Worm (Caenorhabditis elegans) whole organism, midembryonic: ENCODE measurements around the gene lrch-1.

Source experiments
- T22C8.4 ChIP-seq: fragments of 200-800 bp; sonication (Bioruptor generic); IDR thresholded peaks from 2 replicates; pipeline ENCODE4 v1.3.6; 2022; ENCODE audit warnings: missing genetic modification characterization, missing compliant biosample characterization
- cog-1 ChIP-seq: sonication (generic microtip); optimal IDR thresholded peaks from 2 replicates; lab custom pipeline; 2016; ENCODE audit warnings: missing genetic modification characterization, missing compliant biosample characterization
- flt-1 ChIP-seq: fragments of 200-800 bp; sonication (Bioruptor generic); IDR thresholded peaks from 2 replicates; pipeline ENCODE4 v1.3.6; 2022; ENCODE audit warnings: missing genetic modification characterization, missing compliant biosample characterization
- klf-2 ChIP-seq: fragments of 200-800 bp; sonication (Bioruptor generic); conservative IDR thresholded peaks from 2 replicates; pipeline ENCODE4 v1.3.6; 2022; ENCODE audit warnings: missing genetic modification reagents, missing genetic modification characterization, missing compliant biosample characterization
- med-1 ChIP-seq: sonication (generic microtip); optimal IDR thresholded peaks from 2 replicates; lab custom pipeline; 2017; ENCODE audit warnings: missing genetic modification characterization, mild to moderate bottlenecking, missing compliant biosample characterization, antibody characterized with exemption, missing genetic modification reagents; ENCODE audit not compliant: insufficient read depth
- ref-1 ChIP-seq: fragments of 200-800 bp; sonication (Bioruptor generic); conservative IDR thresholded peaks from 2 replicates; pipeline ENCODE4 v1.3.6; 2022; ENCODE audit warnings: missing genetic modification reagents, missing genetic modification characterization, missing compliant biosample characterization
- tab-1 ChIP-seq: fragments of 200-800 bp; sonication (Bioruptor generic); IDR thresholded peaks from 2 replicates; pipeline ENCODE4 v1.3.6; 2022; ENCODE audit warnings: missing genetic modification characterization, missing compliant biosample characterization
- ztf-23 ChIP-seq: fragments of 200-800 bp; sonication (Bioruptor generic); IDR thresholded peaks from 2 replicates; pipeline ENCODE4 v1.3.6; 2022; ENCODE audit warnings: missing genetic modification reagents, missing genetic modification characterization, missing compliant biosample characterization
- ztf-29 ChIP-seq: fragments of 200-800 bp; sonication (Bioruptor generic); IDR thresholded peaks from 2 replicates; pipeline ENCODE4 v1.3.6; 2022; ENCODE audit warnings: missing genetic modification reagents, missing genetic modification characterization, missing compliant biosample characterization

Gene lrch-1

DNA sequence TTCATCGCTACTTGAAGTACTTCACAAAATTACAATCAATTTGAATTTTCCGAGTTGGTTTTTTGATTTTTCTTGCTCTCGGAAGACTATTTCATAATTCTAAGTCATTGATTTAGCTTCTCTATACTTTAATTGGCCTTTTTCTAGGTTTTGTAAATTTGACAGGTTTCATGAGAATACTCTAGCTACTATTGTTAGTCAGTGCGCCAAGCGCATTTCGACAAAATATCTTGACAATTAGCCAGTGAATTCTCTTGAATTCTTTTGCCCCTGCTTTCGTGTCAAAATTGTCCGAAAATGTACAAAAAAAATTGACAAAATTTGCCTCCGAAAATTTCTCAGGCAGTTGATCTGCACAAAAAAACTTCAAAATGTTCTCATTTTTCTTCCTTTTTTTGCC, 36.7 kb upstream of the lrch-1 start:
- no peak for TF ChIP-seq cog-1 (tag; lab: Kevin White, UChicago)
- TF ChIP-seq flt-1 (GFP tag; lab: Robert Waterston, UW): no peak; the same call in 1 of the 2 replicates
- no peak for TF ChIP-seq ztf-23 (GFP tag; lab: Robert Waterston, UW)
- no peak for TF ChIP-seq klf-2 (GFP tag; lab: Robert Waterston, UW)
- TF ChIP-seq T22C8.4 (GFP tag; lab: Robert Waterston, UW): no peak
- no peak for TF ChIP-seq ref-1
- TF ChIP-seq ztf-29: no peak
- TF ChIP-seq med-1 (GFP tag; lab: Kevin White, UChicago): no peak
- TF ChIP-seq tab-1: no peak

DNA sequence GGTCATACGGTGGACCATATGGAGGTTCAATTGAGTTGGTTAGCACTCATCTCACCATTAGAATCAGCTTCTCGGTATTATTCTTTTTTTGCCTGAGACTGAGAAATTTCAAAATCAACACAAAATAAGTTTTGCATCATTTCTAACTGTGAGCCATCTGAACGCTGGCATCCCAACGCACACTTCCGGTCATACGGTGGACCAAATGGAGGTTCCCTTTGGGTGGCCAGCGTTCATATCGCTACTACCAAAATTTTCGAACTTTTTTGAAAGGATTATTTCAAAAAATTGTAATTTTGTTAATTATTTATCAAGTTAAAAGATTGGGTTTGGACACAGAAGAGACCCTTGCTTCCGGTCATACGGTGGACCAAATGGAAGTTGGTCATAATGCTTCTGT, 36.3 kb upstream of the lrch-1 start:
- no peak for TF ChIP-seq cog-1 (tag; lab: Kevin White, UChicago)
- TF ChIP-seq med-1 (GFP tag; lab: Kevin White, UChicago): no peak
- no peak for TF ChIP-seq flt-1 (GFP tag; lab: Robert Waterston, UW)
- TF ChIP-seq tab-1: no peak
- no peak for TF ChIP-seq ztf-23 (GFP tag; lab: Robert Waterston, UW)
- no peak for TF ChIP-seq klf-2 (GFP tag; lab: Robert Waterston, UW)
- TF ChIP-seq ztf-29: no peak
- no peak for TF ChIP-seq T22C8.4 (GFP tag; lab: Robert Waterston, UW)
- no peak for TF ChIP-seq ref-1

DNA sequence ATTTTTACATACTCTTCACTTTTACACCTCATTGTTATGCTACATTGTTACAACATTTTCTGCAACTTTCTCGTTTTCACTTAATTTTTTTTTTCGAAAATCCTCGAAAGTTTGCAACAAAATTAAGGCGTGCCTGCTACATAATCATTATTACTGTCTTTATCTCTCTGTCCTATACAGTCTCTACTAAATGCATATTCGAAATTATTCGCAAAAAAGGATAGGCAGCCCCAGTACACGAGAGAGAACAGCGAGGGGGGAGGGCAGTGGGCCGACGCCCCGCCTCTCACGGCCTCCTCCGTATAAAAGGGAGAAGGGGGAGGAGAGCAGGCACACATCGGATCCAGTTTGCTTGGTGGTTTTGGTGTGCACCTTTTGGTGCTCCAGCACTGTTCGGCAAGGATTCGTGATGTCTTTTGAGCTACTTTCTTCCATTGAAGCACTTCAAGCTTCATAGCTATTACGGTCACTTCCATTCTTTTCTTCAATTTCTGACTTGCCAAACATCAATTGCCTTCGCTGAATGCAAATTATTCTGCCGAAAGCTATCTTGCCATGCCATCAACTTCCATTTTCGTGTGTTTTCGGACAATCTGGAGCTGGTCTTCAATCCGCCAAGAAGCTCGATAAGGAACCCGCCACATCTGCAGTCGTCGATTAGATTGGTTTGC, 35.6 kb upstream of the lrch-1 start:
- TF ChIP-seq flt-1 (GFP tag; lab: Robert Waterston, UW): peak; percentile 36; the same call in 1 of the 2 replicates
- no peak for TF ChIP-seq T22C8.4 (GFP tag; lab: Robert Waterston, UW)
- no peak for TF ChIP-seq med-1 (GFP tag; lab: Kevin White, UChicago)
- TF ChIP-seq cog-1 (tag; lab: Kevin White, UChicago): peak; percentile 10
- no peak for TF ChIP-seq ztf-23 (GFP tag; lab: Robert Waterston, UW)
- no peak for TF ChIP-seq klf-2 (GFP tag; lab: Robert Waterston, UW)
- TF ChIP-seq ref-1: no peak
- no peak for TF ChIP-seq tab-1
- TF ChIP-seq ztf-29: no peak

DNA sequence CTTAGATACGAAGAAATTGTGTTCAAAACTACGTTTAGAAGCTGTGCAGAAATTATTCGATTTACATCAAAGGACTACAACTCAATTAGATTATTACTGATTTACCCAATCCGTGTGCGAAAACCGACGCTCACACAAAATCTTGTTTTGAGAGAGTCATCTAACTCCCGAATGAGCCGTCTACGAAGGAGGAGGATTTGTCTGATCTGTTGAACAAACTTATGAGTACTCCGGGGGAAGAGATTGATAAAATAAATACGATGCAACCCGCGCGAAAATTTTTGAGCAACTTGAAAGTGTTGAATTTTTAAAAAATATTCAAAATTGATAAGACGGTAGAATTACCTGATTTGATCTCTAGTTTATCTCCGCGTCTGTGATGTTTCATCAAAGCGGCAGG, 34.9 kb upstream of the lrch-1 start:
- no peak for TF ChIP-seq klf-2 (GFP tag; lab: Robert Waterston, UW)
- TF ChIP-seq ref-1: no peak
- TF ChIP-seq flt-1 (GFP tag; lab: Robert Waterston, UW): no peak
- 0 out of 2 replicates have a peak, but pooled peaks have one; percentile 18 for TF ChIP-seq tab-1

DNA sequence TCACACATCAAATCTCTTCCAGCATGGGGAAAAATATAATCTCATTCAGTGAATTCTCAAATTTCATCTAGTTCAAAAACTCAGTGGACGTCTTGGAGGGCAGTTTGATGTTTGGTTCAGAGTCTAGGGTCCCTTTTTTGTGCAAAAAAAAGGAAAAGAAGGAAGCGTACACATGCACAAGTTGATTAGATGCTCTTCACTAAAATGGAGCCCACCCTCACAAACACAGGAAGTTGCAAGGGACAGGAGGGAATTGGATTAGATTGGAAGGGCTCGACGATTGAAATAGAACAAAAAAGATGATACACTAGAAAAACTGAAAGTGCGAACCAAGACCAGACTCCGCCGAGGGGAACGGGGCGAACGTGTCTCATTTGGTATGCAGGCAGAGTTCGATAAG, 34.4 kb upstream of the lrch-1 start:
- TF ChIP-seq ref-1 (no peak), tab-1 (no peak), T22C8.4 (GFP tag; lab: Robert Waterston, UW) (no peak), med-1 (GFP tag; lab: Kevin White, UChicago) (no peak), klf-2 (GFP tag; lab: Robert Waterston, UW) (no peak), flt-1 (GFP tag; lab: Robert Waterston, UW) (no peak), ztf-23 (GFP tag; lab: Robert Waterston, UW) (no peak), ztf-29 (no peak), cog-1 (tag; lab: Kevin White, UChicago) (no peak)

DNA sequence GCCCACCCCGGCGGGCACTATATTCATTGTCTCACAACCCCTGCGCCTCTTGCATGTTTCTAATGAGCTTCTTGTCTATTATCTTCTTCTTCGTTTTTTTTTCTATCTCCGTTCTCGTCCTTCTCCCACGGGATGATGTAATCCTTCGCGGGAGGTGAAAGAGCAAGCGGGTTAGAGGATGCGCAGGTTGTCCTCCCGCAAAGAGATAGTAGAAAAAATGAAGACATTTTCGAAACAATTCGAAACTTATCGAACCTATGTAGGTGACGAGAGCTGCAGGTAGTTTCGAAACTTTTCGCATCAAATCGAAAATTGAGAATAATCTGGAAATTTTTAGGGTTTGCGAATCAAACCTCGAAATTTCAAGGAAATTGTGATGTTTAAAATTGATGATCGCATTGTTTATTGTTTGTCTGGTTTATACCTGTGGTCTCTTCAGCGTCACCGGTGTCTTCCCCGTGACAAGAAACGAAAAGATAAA, 33.9 kb upstream of the lrch-1 start:
- TF ChIP-seq ztf-23 (GFP tag; lab: Robert Waterston, UW): no peak
- TF ChIP-seq tab-1: no peak
- no peak for TF ChIP-seq T22C8.4 (GFP tag; lab: Robert Waterston, UW)
- TF ChIP-seq klf-2 (GFP tag; lab: Robert Waterston, UW): no peak
- TF ChIP-seq ztf-29: no peak
- no peak for TF ChIP-seq ref-1
- TF ChIP-seq flt-1 (GFP tag; lab: Robert Waterston, UW): no peak
- TF ChIP-seq cog-1 (tag; lab: Kevin White, UChicago): no peak
- no peak for TF ChIP-seq med-1 (GFP tag; lab: Kevin White, UChicago)

DNA sequence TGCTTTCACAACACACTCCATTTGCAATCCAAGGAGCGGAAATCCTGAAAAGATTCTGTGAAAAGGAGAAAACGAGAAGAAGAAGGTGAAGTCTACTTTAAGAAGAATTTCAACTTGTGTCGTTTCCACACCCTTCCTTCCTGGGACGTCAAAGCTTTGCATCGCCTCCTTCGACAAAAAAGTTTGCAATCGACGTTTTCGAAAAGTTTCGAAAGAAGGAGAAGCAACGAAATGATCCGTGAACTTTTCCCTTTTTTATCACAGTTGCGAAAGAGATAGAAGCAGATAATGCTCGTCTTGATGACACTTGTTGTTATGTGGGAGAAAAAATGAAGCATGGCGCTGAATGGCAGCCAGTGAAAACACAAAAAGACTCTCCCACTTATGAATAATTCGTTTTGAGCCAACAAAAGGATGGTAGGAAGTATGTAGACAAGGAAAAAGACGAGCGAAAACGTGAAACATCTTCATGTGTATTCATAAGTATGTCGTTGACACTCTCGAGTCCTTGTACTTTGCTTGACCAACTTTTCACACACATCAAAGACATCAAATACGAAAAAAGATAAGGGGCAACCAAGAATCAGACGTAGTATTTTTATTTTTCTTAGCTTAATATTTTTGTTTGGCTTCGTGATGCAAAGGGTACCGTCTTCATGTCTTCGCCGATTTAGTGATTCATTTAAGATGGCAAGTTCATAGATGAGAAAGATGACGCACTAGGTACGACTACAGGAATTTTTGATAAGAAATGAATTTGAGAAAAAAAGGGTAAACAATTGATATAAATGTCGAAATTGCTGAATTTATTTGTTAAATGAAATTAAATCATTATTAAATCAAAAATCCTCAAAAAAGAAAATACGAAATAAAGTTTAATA, 32.6 kb upstream of the lrch-1 start:
- TF ChIP-seq ztf-29: no peak
- TF ChIP-seq ztf-23 (GFP tag; lab: Robert Waterston, UW): no peak
- no peak for TF ChIP-seq T22C8.4 (GFP tag; lab: Robert Waterston, UW)
- TF ChIP-seq med-1 (GFP tag; lab: Kevin White, UChicago): no peak
- TF ChIP-seq klf-2 (GFP tag; lab: Robert Waterston, UW): no peak
- TF ChIP-seq ref-1: no peak
- TF ChIP-seq cog-1 (tag; lab: Kevin White, UChicago): no peak
- no peak for TF ChIP-seq tab-1
- TF ChIP-seq flt-1 (GFP tag; lab: Robert Waterston, UW): no peak

DNA sequence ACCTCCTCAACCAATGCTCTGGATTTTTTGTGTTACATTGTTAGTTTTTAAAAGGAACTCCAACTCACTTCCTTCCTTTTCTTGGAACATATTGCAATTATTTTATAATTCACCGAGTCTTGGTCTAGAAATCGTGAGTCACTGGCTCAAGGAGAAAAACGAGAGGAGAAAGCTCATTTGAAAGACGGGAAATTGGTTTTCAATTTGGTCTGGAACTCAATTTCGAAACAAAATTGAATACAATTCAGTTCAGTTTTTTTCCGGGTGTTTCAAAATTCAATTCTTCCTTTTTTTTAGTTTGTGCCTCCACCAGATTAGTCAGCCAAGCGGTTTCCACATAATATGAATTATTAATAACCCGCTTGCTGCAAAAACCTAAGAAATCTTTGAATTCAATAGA, 31.4 kb upstream of the lrch-1 start:
- no peak for TF ChIP-seq tab-1
- TF ChIP-seq ztf-23 (GFP tag; lab: Robert Waterston, UW): no peak
- TF ChIP-seq flt-1 (GFP tag; lab: Robert Waterston, UW): no peak
- no peak for TF ChIP-seq ztf-29
- TF ChIP-seq med-1 (GFP tag; lab: Kevin White, UChicago): no peak
- no peak for TF ChIP-seq T22C8.4 (GFP tag; lab: Robert Waterston, UW)
- no peak for TF ChIP-seq cog-1 (tag; lab: Kevin White, UChicago)
- no peak for TF ChIP-seq ref-1
- no peak for TF ChIP-seq klf-2 (GFP tag; lab: Robert Waterston, UW)

DNA sequence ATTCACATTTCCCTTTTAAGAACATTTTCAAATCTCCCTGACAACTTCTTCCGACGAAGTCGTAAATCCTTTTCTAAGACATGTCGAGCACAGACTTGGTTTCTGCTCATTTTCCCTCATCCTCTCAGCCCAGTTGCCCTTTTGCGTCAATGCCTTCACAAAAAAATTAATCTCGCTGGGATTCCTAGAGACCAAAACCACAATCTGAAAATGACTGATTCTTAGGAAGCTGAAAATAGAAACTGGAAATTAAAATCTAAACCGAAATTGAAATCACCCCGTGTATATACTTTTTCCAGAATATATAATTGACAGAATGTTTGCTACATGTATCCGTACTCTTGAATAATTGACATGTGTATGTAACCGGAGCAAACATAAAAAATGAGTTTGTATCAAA, 30.6 kb upstream of the lrch-1 start:
- no peak for TF ChIP-seq med-1 (GFP tag; lab: Kevin White, UChicago)
- TF ChIP-seq ztf-29: no peak
- TF ChIP-seq tab-1: no peak
- TF ChIP-seq ztf-23 (GFP tag; lab: Robert Waterston, UW): no peak
- no peak for TF ChIP-seq cog-1 (tag; lab: Kevin White, UChicago)
- no peak for TF ChIP-seq flt-1 (GFP tag; lab: Robert Waterston, UW)
- TF ChIP-seq T22C8.4 (GFP tag; lab: Robert Waterston, UW): no peak
- TF ChIP-seq ref-1: no peak
- no peak for TF ChIP-seq klf-2 (GFP tag; lab: Robert Waterston, UW)
